Worm (Caenorhabditis elegans): ENCODE measurements around the gene col-117.

The col-117 gene

ce11 chrIV:8824145-8824833 is at the start of gene col-117, which contains the start of gene col-3:
Gene col-117 (minus strand): TSS chrIV:8824195.
Gene col-3 (plus strand): TSS chrIV:8824783.
- no peak for TF ChIP-seq nhr-77 (tag; optimal IDR thresholded peaks at IDR 0.05)
- peak; percentile 83 for TF ChIP-seq elt-1 (tag; optimal IDR thresholded peaks at IDR 0.05)
- peak; percentile 16 for TF ChIP-seq nhr-43 (tag; optimal IDR thresholded peaks at IDR 0.05; ENCODE audit: poor library complexity, severe bottlenecking)
- no peak for TF ChIP-seq unc-39 (tag; optimal IDR thresholded peaks at IDR 0.05)
- TF ChIP-seq egl-27 (tag; optimal IDR thresholded peaks at IDR 0.05), result no peak
- no peak for TF ChIP-seq eor-1 (tag; optimal IDR thresholded peaks at IDR 0.05)
- no peak for TF ChIP-seq zag-1 (tag; optimal IDR thresholded peaks at IDR 0.05)
- no peak for TF ChIP-seq nhr-76 (tag; optimal IDR thresholded peaks at IDR 0.05)
- TF ChIP-seq hmg-11 (tag; optimal IDR thresholded peaks at IDR 0.05), result no peak
- TF ChIP-seq daf-12 (tag; optimal IDR thresholded peaks at IDR 0.05), result no peak
- no peak for TF ChIP-seq aly-2 (tag; optimal IDR thresholded peaks at IDR 0.05)
- TF ChIP-seq ztf-4 (tag; optimal IDR thresholded peaks at IDR 0.05), result no peak
- peak; percentile 86 for TF ChIP-seq nhr-25 (tag; optimal IDR thresholded peaks at IDR 0.05)
- TF ChIP-seq nhr-67 (tag; optimal IDR thresholded peaks at IDR 0.05), result no peak
- TF ChIP-seq nhr-23 (tag; optimal IDR thresholded peaks at IDR 0.05), result peak; percentile 29

- TF ChIP-seq ceh-9 (tag; optimal IDR thresholded peaks at IDR 0.05) (no peak), mml-1 (tag; optimal IDR thresholded peaks at IDR 0.05) (no peak), fos-1 (tag; optimal IDR thresholded peaks at IDR 0.05) (no peak), ceh-82 (tag; optimal IDR thresholded peaks at IDR 0.05) (no peak), pha-4 (tag; optimal IDR thresholded peaks at IDR 0.05) (no peak)
These were observed 49.0 kb upstream of the col-117 start, which contains the start of gene C09G9.3 for ce11 chrIV:8872958-8873357. Gene C09G9.3 (minus strand): TSS chrIV:8873058.

- TF ChIP-seq eor-1 (tag; optimal IDR thresholded peaks at IDR 0.05), result no peak
- TF ChIP-seq pha-4 (tag; optimal IDR thresholded peaks at IDR 0.05), result peak; percentile 75
- no peak for TF ChIP-seq ceh-28 (tag; optimal IDR thresholded peaks at IDR 0.05)
- TF ChIP-seq ceh-16 (tag; optimal IDR thresholded peaks at IDR 0.05), result no peak
- TF ChIP-seq sea-2 (GFP tag; optimal IDR thresholded peaks at IDR 0.05), result no peak
- TF ChIP-seq snpc-4 (tag; optimal IDR thresholded peaks at IDR 0.05), result peak; percentile 65
- TF ChIP-seq nhr-25 (tag; optimal IDR thresholded peaks at IDR 0.05), result peak; percentile 9
- TF ChIP-seq nhr-23 (tag; optimal IDR thresholded peaks at IDR 0.05), result peak; percentile 43
- TF ChIP-seq unc-39 (tag; optimal IDR thresholded peaks at IDR 0.05), result no peak
- peak; percentile 49 for TF ChIP-seq lin-15B (tag; optimal IDR thresholded peaks at IDR 0.05)
- no peak for TF ChIP-seq nhr-11 (tag; optimal IDR thresholded peaks at IDR 0.05)
These were observed 45.6 kb upstream of the col-117 start, which contains the start of gene npp-23 for ce11 chrIV:8869624-8870023. Gene npp-23 (minus strand): TSS chrIV:8869679.

- TF ChIP-seq elt-2 (tag; optimal IDR thresholded peaks at IDR 0.05) (peak; percentile 51), egl-27 (tag; optimal IDR thresholded peaks at IDR 0.05) (no peak), egl-5 (tag; optimal IDR thresholded peaks at IDR 0.05) (no peak), pha-4 (tag; optimal IDR thresholded peaks at IDR 0.05) (peak; percentile 11), nhr-76 (tag; optimal IDR thresholded peaks at IDR 0.05) (no peak), elt-1 (tag; optimal IDR thresholded peaks at IDR 0.05) (no peak), unc-39 (tag; optimal IDR thresholded peaks at IDR 0.05) (no peak), ama-1 (optimal IDR thresholded peaks at IDR 0.05) (no peak), elt-3 (tag; optimal IDR thresholded peaks at IDR 0.05) (no peak), lsy-12 (tag; optimal IDR thresholded peaks at IDR 0.05) (no peak), fos-1 (tag; optimal IDR thresholded peaks at IDR 0.05) (no peak), nhr-77 (tag; optimal IDR thresholded peaks at IDR 0.05) (no peak)
These were observed 43.6 kb upstream of the col-117 start for ce11 chrIV:8867562-8867961.

ce11 chrIV:8866092-8866491 is 42.1 kb upstream of the col-117 start:
- TF ChIP-seq fos-1 (tag; optimal IDR thresholded peaks at IDR 0.05), result peak; percentile 37
- peak; percentile 27 for TF ChIP-seq pqm-1 (tag; optimal IDR thresholded peaks at IDR 0.05)
- TF ChIP-seq nhr-23 (tag; optimal IDR thresholded peaks at IDR 0.05), result peak; percentile 49
- no peak for TF ChIP-seq nhr-12 (tag; optimal IDR thresholded peaks at IDR 0.05)
- TF ChIP-seq egl-5 (tag; optimal IDR thresholded peaks at IDR 0.05), result peak; percentile 35
- no peak for TF ChIP-seq nhr-11 (tag; optimal IDR thresholded peaks at IDR 0.05)
- TF ChIP-seq jun-1 (tag; optimal IDR thresholded peaks at IDR 0.05), result peak; percentile 16
- no peak for TF ChIP-seq ceh-28 (tag; optimal IDR thresholded peaks at IDR 0.05)
- TF ChIP-seq mdl-1 (tag; optimal IDR thresholded peaks at IDR 0.05), result peak; percentile 4
- TF ChIP-seq nfya-1 (tag; optimal IDR thresholded peaks at IDR 0.05; ENCODE audit: insufficient read depth), result peak; percentile 53
- TF ChIP-seq elt-2 (tag; optimal IDR thresholded peaks at IDR 0.05), result peak; percentile 83
- TF ChIP-seq pha-4 (tag; optimal IDR thresholded peaks at IDR 0.05), result peak; percentile 81
- peak; percentile 95 for TF ChIP-seq nhr-25 (tag; optimal IDR thresholded peaks at IDR 0.05)
- TF ChIP-seq nhr-76 (tag; optimal IDR thresholded peaks at IDR 0.05), result no peak
- no peak for TF ChIP-seq nhr-77 (tag; optimal IDR thresholded peaks at IDR 0.05)
- TF ChIP-seq snpc-4 (tag; optimal IDR thresholded peaks at IDR 0.05), result peak; percentile 50
- TF ChIP-seq hmg-11 (tag; optimal IDR thresholded peaks at IDR 0.05), result peak; percentile 39
- TF ChIP-seq lsy-12 (tag; optimal IDR thresholded peaks at IDR 0.05), result peak; percentile 23
- TF ChIP-seq lin-39 (tag; optimal IDR thresholded peaks at IDR 0.05), result peak; percentile 49
- TF ChIP-seq fkh-10 (GFP tag; optimal IDR thresholded peaks at IDR 0.05), result no peak
- TF ChIP-seq lin-15B (tag; optimal IDR thresholded peaks at IDR 0.05), result peak; percentile 21
- peak; percentile 84 for TF ChIP-seq unc-62 (GFP tag; optimal IDR thresholded peaks at IDR 0.05)
- no peak for TF ChIP-seq fkh-2 (tag; optimal IDR thresholded peaks at IDR 0.05)
- peak; percentile 57 for TF ChIP-seq ama-1 (optimal IDR thresholded peaks at IDR 0.05)
